Fruit fly (Drosophila melanogaster) Kc167 (cell line): Measurements from ENCODE around the gene CG9641.

Experiments used
- Myc ChIP-seq: fragments of >200 bp; optimal IDR thresholded peaks from 2 replicates; lab custom pipeline; 2017; ENCODE audit warnings: missing external identifiers
- Sin3A ChIP-seq: fragments of >200 bp; optimal IDR thresholded peaks from 2 replicates; lab custom pipeline; 2018; ENCODE audit warnings: missing external identifiers
- h ChIP-seq: fragments of >200 bp; optimal IDR thresholded peaks from 3 replicates; lab custom pipeline; 2018; ENCODE audit warnings: missing external identifiers
- insv ChIP-seq: fragments of >200 bp; optimal IDR thresholded peaks from 3 replicates; lab custom pipeline; 2018; ENCODE audit warnings: missing external identifiers
- psq ChIP-seq: fragments of >200 bp; optimal IDR thresholded peaks from 2 replicates; lab custom pipeline; 2017; ENCODE audit warnings: missing external identifiers
- ttk ChIP-seq: sonication (Bioruptor generic); optimal IDR thresholded peaks from 2 replicates; lab custom pipeline; 2017; ENCODE audit warnings: missing external identifiers

CG9641 gene

DNA sequence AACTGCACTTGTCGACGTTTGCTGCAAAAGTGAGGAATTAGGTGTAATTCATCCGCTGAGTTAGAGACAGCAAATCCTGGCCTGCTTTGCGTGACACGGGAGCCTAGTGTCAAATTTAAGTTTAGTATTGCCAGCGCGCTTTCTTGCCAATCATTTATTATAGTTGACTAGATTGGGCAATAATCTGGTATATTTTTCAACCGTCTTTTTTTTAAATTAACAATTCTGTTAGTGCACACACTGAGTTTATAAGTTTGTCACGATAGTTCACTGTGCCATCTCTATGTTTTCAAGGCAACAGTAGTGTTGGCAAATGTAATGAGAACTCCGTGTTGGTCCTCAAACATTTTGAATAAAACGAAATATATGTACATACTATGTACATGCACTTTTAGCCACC, at the start of gene CG9641, which contains the start of gene CG3165:
Gene CG9641, minus strand, starts transcription at position 34 of the 400 bp plus-strand sequence.
Gene CG3165, plus strand, starts transcription at position 294 of the 400 bp plus-strand sequence.
- TF ChIP-seq h (lab: Kevin White, UChicago) (no peak), insv (lab: Kevin White, UChicago) (no peak), Myc (no peak)

DNA sequence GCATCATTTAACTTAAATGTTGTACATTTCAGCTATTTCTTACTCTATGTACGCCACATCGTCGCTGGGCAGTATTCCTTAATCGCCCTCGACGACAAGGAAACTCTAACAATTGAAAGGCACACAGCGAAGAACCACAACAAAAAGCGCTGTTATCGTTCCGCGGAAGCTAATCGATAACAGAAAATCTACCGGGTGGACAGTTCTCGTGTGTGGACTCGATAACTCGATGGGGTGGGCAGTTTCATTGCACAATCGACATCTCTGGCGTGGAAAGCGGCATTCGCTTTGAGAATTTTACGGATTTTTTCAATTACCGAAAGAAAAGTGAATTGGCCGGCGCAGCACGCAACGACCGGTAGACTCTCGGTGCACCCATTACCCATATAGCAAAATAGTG, 46.3 kb upstream of the CG9641 start, which contains the start of the genes alpha4GT1 and Prp40:
Gene alpha4GT1, minus strand, starts transcription at position 156 of the 400 bp plus-strand sequence.
Gene Prp40, plus strand, starts transcription at position 241 of the 400 bp plus-strand sequence.
- no peak for TF ChIP-seq ttk
- no peak for TF ChIP-seq psq (lab: Kevin White, UChicago)
- TF ChIP-seq h (lab: Kevin White, UChicago), result no peak
- TF ChIP-seq insv (lab: Kevin White, UChicago), result no peak
- TF ChIP-seq Myc, result no peak
- no peak for TF ChIP-seq Sin3A (lab: Kevin White, UChicago)

DNA sequence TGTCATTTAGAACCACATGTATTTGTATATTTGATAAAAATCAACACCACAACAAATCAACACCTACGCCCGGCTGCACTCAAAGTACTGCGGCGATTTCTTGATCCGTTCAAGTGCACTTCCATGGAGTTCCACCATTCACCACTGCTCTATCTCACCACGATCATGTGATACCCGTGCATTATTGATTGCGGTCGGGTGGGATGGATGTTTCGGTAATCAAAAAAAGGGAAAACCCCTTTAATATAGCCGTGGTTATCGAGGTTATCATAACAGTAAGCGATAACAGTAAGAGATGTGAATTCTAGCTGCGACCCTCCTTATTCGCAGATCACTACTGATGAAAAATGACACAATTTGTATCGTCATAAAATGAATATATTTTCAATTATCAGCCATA, 41.5 kb upstream of the CG9641 start, which contains the start of the genes CG17224 and CG17264:
Gene CG17224, minus strand, starts transcription at position 97 of the 400 bp plus-strand sequence.
Gene CG17264, plus strand, starts transcription at position 297 of the 400 bp plus-strand sequence.
- TF ChIP-seq h (lab: Kevin White, UChicago) (no peak), Myc (no peak), ttk (no peak), Sin3A (lab: Kevin White, UChicago) (no peak), insv (lab: Kevin White, UChicago) (no peak), psq (lab: Kevin White, UChicago) (no peak)

dm6 chr2L:3012780-3013179, 36.1 kb upstream of the CG9641 start:
- TF ChIP-seq psq (lab: Kevin White, UChicago), result no peak
- TF ChIP-seq Sin3A (lab: Kevin White, UChicago), result no peak
- no peak for TF ChIP-seq h (lab: Kevin White, UChicago)
- TF ChIP-seq ttk, result no peak
- no peak for TF ChIP-seq Myc

- TF ChIP-seq psq (lab: Kevin White, UChicago) (no peak), Myc (no peak), Sin3A (lab: Kevin White, UChicago) (no peak), h (lab: Kevin White, UChicago) (no peak), insv (lab: Kevin White, UChicago) (no peak), ttk (no peak)
Measured at dm6 chr2L:3011484-3011883, 34.8 kb upstream of the CG9641 start.

dm6 chr2L:3009438-3009837, 32.8 kb upstream of the CG9641 start:
- TF ChIP-seq insv (lab: Kevin White, UChicago) (no peak), Sin3A (lab: Kevin White, UChicago) (no peak), Myc (no peak), psq (lab: Kevin White, UChicago) (no peak), h (lab: Kevin White, UChicago) (no peak), ttk (no peak)

DNA sequence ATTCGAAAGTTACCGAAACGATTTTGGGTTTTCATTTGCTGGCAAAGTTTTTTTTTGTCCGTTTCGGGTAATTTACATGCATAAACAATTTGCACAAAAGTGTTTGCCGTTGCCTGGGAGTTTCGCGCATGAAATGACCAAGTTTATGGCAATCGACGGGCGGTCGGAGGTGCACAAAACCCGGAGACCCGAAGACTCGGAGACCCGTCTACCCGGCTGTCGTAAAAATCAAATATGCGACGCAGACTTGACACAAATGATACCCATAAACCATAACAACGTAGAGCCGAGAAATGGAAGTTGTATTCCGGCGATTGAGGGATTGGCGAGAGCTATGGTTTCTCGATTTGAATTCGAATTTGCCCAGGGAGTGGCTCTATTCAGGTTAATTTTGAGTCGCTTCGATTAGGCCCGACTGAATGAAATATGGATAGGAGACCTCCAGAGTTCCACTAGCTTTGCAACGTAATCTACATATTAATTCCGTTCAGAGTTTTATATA, 30.3 kb upstream of the CG9641 start:
- TF ChIP-seq psq (lab: Kevin White, UChicago) (no peak), ttk (no peak), Myc (no peak), Sin3A (lab: Kevin White, UChicago) (no peak), insv (lab: Kevin White, UChicago) (no peak), h (lab: Kevin White, UChicago) (no peak)

DNA sequence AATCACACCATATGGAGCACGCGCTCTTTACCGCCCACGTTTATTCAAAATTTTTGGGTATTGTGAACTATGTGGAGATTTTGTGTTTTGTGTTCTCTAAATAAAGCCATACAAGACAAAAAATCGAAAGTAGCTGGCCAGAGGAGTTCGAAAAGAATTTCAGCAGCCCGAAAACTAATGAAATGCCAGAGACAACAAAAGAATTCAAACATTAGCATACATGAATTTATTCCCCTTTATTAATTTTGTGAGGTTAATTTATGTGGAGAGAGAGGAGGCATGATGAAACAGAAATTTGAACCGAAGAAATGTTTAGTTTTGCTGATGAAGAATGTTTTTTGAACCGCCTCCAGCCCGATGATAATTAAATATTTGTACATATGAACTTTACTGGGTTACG, 29.5 kb upstream of the CG9641 start:
- TF ChIP-seq Myc (no peak), Sin3A (lab: Kevin White, UChicago) (no peak), psq (lab: Kevin White, UChicago) (no peak), insv (lab: Kevin White, UChicago) (no peak), ttk (no peak), h (lab: Kevin White, UChicago) (no peak)

dm6 chr2L:3005483-3005882, 28.8 kb upstream of the CG9641 start:
- TF ChIP-seq ttk (no peak), Sin3A (lab: Kevin White, UChicago) (no peak), psq (lab: Kevin White, UChicago) (no peak), h (lab: Kevin White, UChicago) (no peak), Myc (no peak)

DNA sequence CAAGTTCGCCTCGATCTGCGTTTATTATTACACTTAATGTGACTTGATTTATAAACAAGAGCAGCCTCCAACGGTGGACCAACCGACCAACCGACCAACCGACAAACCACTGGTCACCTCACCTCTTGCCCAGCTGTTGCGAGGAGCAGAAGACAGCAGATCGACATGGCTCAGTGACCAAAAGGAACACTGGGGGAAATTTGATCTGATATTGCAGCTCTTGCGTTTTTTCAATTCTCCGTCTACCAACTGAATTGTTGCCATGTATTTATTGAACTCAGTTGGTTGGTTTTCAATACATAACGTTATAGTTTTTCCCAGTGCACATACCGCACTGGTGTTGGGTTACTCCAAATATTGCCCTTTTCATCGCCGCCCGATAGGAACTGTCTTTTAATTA, 27.9 kb upstream of the CG9641 start:
- TF ChIP-seq Myc (no peak), Sin3A (lab: Kevin White, UChicago) (no peak), insv (lab: Kevin White, UChicago) (no peak), ttk (no peak)

DNA sequence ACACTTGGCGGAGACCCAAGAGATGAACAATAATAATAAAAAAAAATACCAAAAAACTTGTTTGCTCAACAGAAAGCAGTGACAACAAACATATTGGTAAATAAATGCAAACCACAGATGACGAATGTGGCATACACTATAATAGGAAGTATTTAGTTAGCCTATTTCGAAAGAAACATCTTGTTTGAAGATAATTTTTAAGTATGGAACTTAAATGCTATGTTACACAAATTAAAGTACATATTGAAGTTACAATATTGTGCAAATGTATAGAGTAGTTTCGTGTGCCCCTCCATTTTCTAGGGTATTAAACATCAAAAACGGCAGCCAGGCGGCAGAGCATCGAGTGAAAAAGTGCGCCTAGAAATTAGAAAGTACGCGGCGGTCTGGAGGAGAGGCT, 26.7 kb upstream of the CG9641 start:
- no peak for TF ChIP-seq insv (lab: Kevin White, UChicago)
- no peak for TF ChIP-seq Myc
- no peak for TF ChIP-seq h (lab: Kevin White, UChicago)
- TF ChIP-seq Sin3A (lab: Kevin White, UChicago), result no peak
- no peak for TF ChIP-seq psq (lab: Kevin White, UChicago)
- TF ChIP-seq ttk, result no peak

DNA sequence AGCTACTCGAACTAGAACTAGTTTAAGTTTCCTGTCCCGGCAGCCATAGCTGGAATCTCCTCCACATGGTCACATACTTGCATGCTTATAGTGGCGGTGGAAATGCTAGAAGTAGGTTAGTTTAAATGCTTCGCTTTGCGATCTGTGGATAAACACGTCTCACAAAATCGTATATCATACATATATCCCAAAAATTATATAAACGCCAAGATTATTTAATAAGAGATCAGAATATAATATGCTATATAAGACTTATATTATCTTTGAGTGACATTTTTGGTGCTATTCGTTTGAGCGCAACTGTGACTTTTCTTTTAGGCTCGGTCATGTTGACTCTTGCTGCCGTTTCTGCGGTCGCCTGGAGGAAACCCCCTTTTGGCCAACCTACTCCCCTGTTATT, 25.3 kb upstream of the CG9641 start:
- no peak for TF ChIP-seq psq (lab: Kevin White, UChicago)
- TF ChIP-seq insv (lab: Kevin White, UChicago), result no peak
- TF ChIP-seq ttk, result no peak
- TF ChIP-seq Sin3A (lab: Kevin White, UChicago), result no peak
- TF ChIP-seq h (lab: Kevin White, UChicago), result no peak
- no peak for TF ChIP-seq Myc

DNA sequence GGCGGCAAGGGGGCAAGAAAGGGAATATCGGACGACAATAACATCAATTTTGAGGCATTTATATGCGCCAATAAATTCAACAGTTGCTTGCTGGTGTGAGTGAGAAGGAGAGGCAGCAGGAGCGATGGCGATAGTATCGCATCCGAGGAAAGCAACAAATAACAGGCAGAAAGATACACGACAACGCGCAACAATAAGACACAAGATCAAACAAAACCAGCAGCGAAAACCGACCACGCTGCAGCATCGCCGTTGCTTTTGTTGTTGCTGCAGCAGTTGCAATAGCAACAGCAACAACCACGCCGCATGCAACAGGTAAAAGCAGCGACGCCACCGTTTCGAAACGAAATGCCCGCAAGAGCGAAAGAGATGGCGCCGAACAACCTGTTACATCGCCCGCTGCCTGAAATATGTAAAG, 23.9 kb upstream of the CG9641 start:
- TF ChIP-seq psq (lab: Kevin White, UChicago) (no peak), ttk (no peak), Sin3A (lab: Kevin White, UChicago) (no peak), Myc (no peak), h (lab: Kevin White, UChicago) (no peak), insv (lab: Kevin White, UChicago) (no peak)
